Worm (Caenorhabditis elegans): ENCODE results near the gene moc-3.

DNA sequence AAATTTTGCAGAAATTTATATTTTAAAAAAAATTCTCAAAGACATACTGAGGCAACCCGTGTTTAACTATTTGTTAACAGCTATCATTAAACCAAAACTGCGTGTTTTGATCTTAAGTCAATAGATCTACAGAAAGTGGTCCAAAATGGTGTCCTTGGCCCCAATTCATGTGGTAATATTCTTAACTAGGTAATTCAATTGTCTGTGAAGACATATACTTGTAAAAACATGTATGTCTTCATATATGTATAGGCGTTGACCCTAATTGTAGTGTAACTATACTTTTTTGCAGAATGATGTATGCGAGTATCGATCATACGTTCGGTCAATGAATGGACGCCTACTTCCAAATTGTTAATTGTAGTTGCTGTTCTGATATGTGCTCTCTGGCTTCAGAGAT lies 39.3 kb downstream of the moc-3 start, which contains the start of gene C07G1.15:
- no peak for TF ChIP-seq elt-3 (tag; optimal IDR thresholded peaks at IDR 0.05)
- no peak for TF ChIP-seq sup-37 (GFP tag; optimal IDR thresholded peaks at IDR 0.05)
- no peak for TF ChIP-seq hpl-2 (GFP tag; optimal IDR thresholded peaks at IDR 0.05)
- TF ChIP-seq nhr-90 (tag; optimal IDR thresholded peaks at IDR 0.05; ENCODE audit: poor library complexity) = no peak
- TF ChIP-seq ama-1 (optimal IDR thresholded peaks at IDR 0.05) = no peak
- TF ChIP-seq Y116A8C.19 (tag; optimal IDR thresholded peaks at IDR 0.05; ENCODE audit: borderline replicate concordance) = no peak
- TF ChIP-seq snpc-4 (tag; optimal IDR thresholded peaks at IDR 0.05) = no peak
- TF ChIP-seq vab-15 (tag; optimal IDR thresholded peaks at IDR 0.05) = no peak
- no peak for TF ChIP-seq mdl-1 (tag; optimal IDR thresholded peaks at IDR 0.05)

All from whole organism, L1 larva.